Worm (Caenorhabditis elegans) whole organism, mixed stage, embryonic: ENCODE results near the gene C36C5.15.

ENCODE experiments used
- M03D4.4 ChIP-seq: sonication (generic microtip); optimal IDR thresholded peaks from 2 replicates; lab custom pipeline; 2017; ENCODE audit warnings: mild to moderate bottlenecking, missing genetic modification characterization, missing compliant biosample characterization
- bed-3 ChIP-seq: fragments of 200-800 bp; sonication (Bioruptor generic); optimal IDR thresholded peaks from 3 replicates; lab custom pipeline; 2018; ENCODE audit warnings: mild to moderate bottlenecking, missing genetic modification characterization, moderate library complexity, missing compliant biosample characterization
- blmp-1 ChIP-seq: fragments of 150-350 bp; optimal IDR thresholded peaks from 2 replicates; lab custom pipeline; 2014; ENCODE audit warnings: missing biosample characterization, missing genetic modification characterization
- ceh-39 ChIP-seq: fragments of 150-350 bp; optimal IDR thresholded peaks from 2 replicates; lab custom pipeline; 2014; ENCODE audit warnings: missing biosample characterization, missing genetic modification characterization
- ceh-43 ChIP-seq: fragments of 200-800 bp; sonication (Bioruptor generic); optimal IDR thresholded peaks from 2 replicates; lab custom pipeline; 2018; ENCODE audit warnings: mild to moderate bottlenecking, missing genetic modification characterization, moderate library complexity, missing compliant biosample characterization
- ceh-83 ChIP-seq: fragments of 200-800 bp; sonication (Bioruptor generic); optimal IDR thresholded peaks from 2 replicates; lab custom pipeline; 2018; ENCODE audit warnings: mild to moderate bottlenecking, missing genetic modification characterization, missing compliant biosample characterization
- ces-1 ChIP-seq: fragments of 150-350 bp; optimal IDR thresholded peaks from 2 replicates; lab custom pipeline; 2014; ENCODE audit warnings: missing biosample characterization, missing genetic modification reagents, missing genetic modification characterization
- cnd-1 ChIP-seq: fragments of 200-800 bp; sonication (Bioruptor generic); optimal IDR thresholded peaks from 2 replicates; lab custom pipeline; 2018; ENCODE audit warnings: mild to moderate bottlenecking, missing genetic modification characterization, missing compliant biosample characterization
- drap-1 ChIP-seq: fragments of 200-800 bp; sonication (Bioruptor generic); optimal IDR thresholded peaks from 3 replicates; lab custom pipeline; 2018; ENCODE audit warnings: mild to moderate bottlenecking, missing genetic modification characterization, missing compliant biosample characterization
- elt-1 ChIP-seq: sonication (generic microtip); optimal IDR thresholded peaks from 2 replicates; lab custom pipeline; 2017; ENCODE audit warnings: missing genetic modification characterization, mild to moderate bottlenecking, missing compliant biosample characterization, antibody characterized with exemption, moderate library complexity, borderline replicate concordance; ENCODE audit not compliant: insufficient read depth
- elt-3 ChIP-seq: fragments of 150-350 bp; optimal IDR thresholded peaks from 2 replicates; lab custom pipeline; 2014; ENCODE audit warnings: missing biosample characterization, missing genetic modification characterization
- ham-2 ChIP-seq: fragments of 200-800 bp; sonication (Bioruptor generic); optimal IDR thresholded peaks from 2 replicates; lab custom pipeline; 2018; ENCODE audit warnings: mild to moderate bottlenecking, missing genetic modification characterization, missing compliant biosample characterization
- hlh-1 ChIP-seq: fragments of 150-350 bp; optimal IDR thresholded peaks from 2 replicates; lab custom pipeline; 2014; ENCODE audit warnings: missing biosample characterization, missing genetic modification reagents, missing genetic modification characterization
- lin-13 ChIP-seq: fragments of 150-350 bp; optimal IDR thresholded peaks from 2 replicates; lab custom pipeline; 2014; ENCODE audit warnings: missing biosample characterization, missing genetic modification characterization
- lin-32 ChIP-seq: fragments of 200-800 bp; sonication (Bioruptor generic); optimal IDR thresholded peaks from 2 replicates; lab custom pipeline; 2018; ENCODE audit warnings: mild to moderate bottlenecking, missing genetic modification characterization, missing compliant biosample characterization
- lsy-2 ChIP-seq: fragments of 150-350 bp; optimal IDR thresholded peaks from 2 replicates; lab custom pipeline; 2014; ENCODE audit warnings: missing biosample characterization, missing genetic modification characterization
- mab-5 ChIP-seq: fragments of 150-350 bp; optimal IDR thresholded peaks from 2 replicates; lab custom pipeline; 2014; ENCODE audit warnings: missing biosample characterization, missing genetic modification characterization
- mep-1 ChIP-seq: fragments of 150-350 bp; optimal IDR thresholded peaks from 2 replicates; lab custom pipeline; 2017; ENCODE audit warnings: missing biosample characterization, missing genetic modification reagents, missing genetic modification characterization, inconsistent platforms
- mls-2 ChIP-seq: sonication (generic microtip); optimal IDR thresholded peaks from 2 replicates; lab custom pipeline; 2016; ENCODE audit warnings: mild to moderate bottlenecking, missing genetic modification characterization, moderate library complexity, missing compliant biosample characterization
- nhr-12 ChIP-seq: fragments of 150-350 bp; optimal IDR thresholded peaks from 2 replicates; lab custom pipeline; 2014; ENCODE audit warnings: missing biosample characterization, missing genetic modification characterization
- nhr-2 ChIP-seq: fragments of 150-350 bp; optimal IDR thresholded peaks from 2 replicates; lab custom pipeline; 2014; ENCODE audit warnings: missing biosample characterization, missing genetic modification characterization
- nhr-237 ChIP-seq: fragments of 150-350 bp; optimal IDR thresholded peaks from 2 replicates; lab custom pipeline; 2014; ENCODE audit warnings: missing biosample characterization, missing genetic modification characterization
- nhr-28 ChIP-seq: fragments of 150-350 bp; optimal IDR thresholded peaks from 2 replicates; lab custom pipeline; 2014; ENCODE audit warnings: missing biosample characterization, missing genetic modification characterization
- pha-4 ChIP-seq: fragments of 150-350 bp; optimal IDR thresholded peaks from 2 replicates; lab custom pipeline; 2018; ENCODE audit warnings: missing biosample characterization, missing genetic modification reagents, missing genetic modification characterization
- sem-2 ChIP-seq: fragments of 200-800 bp; sonication (Bioruptor generic); optimal IDR thresholded peaks from 2 replicates; lab custom pipeline; 2018; ENCODE audit warnings: mild to moderate bottlenecking, missing genetic modification characterization, missing compliant biosample characterization
- snpc-4 ChIP-seq: fragments of 150-350 bp; optimal IDR thresholded peaks from 2 replicates; lab custom pipeline; 2014; ENCODE audit warnings: missing biosample characterization, missing genetic modification characterization
- sptf-1 ChIP-seq: sonication (generic microtip); optimal IDR thresholded peaks from 2 replicates; lab custom pipeline; 2017; ENCODE audit warnings: mild to moderate bottlenecking, missing genetic modification characterization, moderate library complexity, missing compliant biosample characterization
- unc-120 ChIP-seq: sonication (generic microtip); optimal IDR thresholded peaks from 2 replicates; lab custom pipeline; 2017; ENCODE audit warnings: missing genetic modification characterization, missing compliant biosample characterization; ENCODE audit not compliant: poor library complexity, severe bottlenecking
- unc-39 ChIP-seq: fragments of 150-350 bp; optimal IDR thresholded peaks from 2 replicates; lab custom pipeline; 2014; ENCODE audit warnings: missing biosample characterization, missing genetic modification characterization
- unc-62 ChIP-seq: fragments of 150-350 bp; optimal IDR thresholded peaks from 2 replicates; lab custom pipeline; 2014; ENCODE audit warnings: missing biosample characterization, missing genetic modification reagents, missing genetic modification characterization
- zip-8 ChIP-seq: fragments of 150-350 bp; optimal IDR thresholded peaks from 2 replicates; lab custom pipeline; 2014; ENCODE audit warnings: missing biosample characterization, missing genetic modification characterization
- ztf-11 ChIP-seq: fragments of 150-350 bp; optimal IDR thresholded peaks from 2 replicates; lab custom pipeline; 2014; ENCODE audit warnings: missing biosample characterization, missing genetic modification characterization

C36C5.15 gene

DNA sequence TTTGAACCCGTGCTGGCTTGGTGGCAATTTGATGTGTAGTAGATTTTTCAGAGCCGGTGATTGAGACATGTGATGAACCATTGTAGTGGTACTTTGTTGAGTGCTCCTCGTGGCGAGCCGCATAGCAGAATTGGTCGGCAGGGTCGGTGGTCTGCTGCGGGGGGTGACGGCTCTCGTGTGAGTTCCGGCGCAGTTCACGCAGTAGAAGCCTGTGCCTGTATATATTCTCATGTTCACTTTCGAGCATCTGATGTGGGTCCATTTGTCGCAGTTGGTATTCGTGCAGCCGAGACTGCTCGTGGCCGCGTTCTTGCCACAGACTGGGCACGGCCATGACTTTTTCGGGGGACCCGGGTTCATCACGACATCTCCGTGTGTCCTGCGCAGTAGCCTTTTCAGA, 6.3 kb downstream of the C36C5.15 start:
- no peak for TF ChIP-seq hlh-1 (tag; lab: Kevin White, UChicago)
- no peak for TF ChIP-seq sem-2 (GFP tag; lab: Kevin White, UChicago)
- TF ChIP-seq cnd-1, result no peak
- no peak for TF ChIP-seq ces-1 (GFP tag; lab: Kevin White, UChicago)
- no peak for TF ChIP-seq sptf-1
- no peak for TF ChIP-seq mls-2
- no peak for TF ChIP-seq unc-120 (tag; lab: Kevin White, UChicago)
- TF ChIP-seq lin-32, result no peak
- TF ChIP-seq ztf-11, result no peak
- no peak for TF ChIP-seq M03D4.4 (tag; lab: Kevin White, UChicago)
- TF ChIP-seq ham-2 (GFP tag; lab: Kevin White, UChicago), result no peak
- no peak for TF ChIP-seq ceh-43 (GFP tag; lab: Kevin White, UChicago)
- TF ChIP-seq drap-1 (GFP tag; lab: Kevin White, UChicago), result no peak
- TF ChIP-seq pha-4 (tag; lab: Kevin White, UChicago), result no peak
- no peak for TF ChIP-seq snpc-4 (tag; lab: Kevin White, UChicago)
- no peak for TF ChIP-seq nhr-2
- no peak for TF ChIP-seq mab-5
- TF ChIP-seq elt-3 (tag; lab: Kevin White, UChicago), result no peak
- TF ChIP-seq ceh-39 (tag; lab: Kevin White, UChicago), result no peak
- no peak for TF ChIP-seq nhr-12 (tag; lab: Kevin White, UChicago)

- TF ChIP-seq blmp-1 (no peak), elt-1 (tag; lab: Kevin White, UChicago) (no peak), hlh-1 (tag; lab: Kevin White, UChicago) (no peak), sptf-1 (no peak), snpc-4 (tag; lab: Kevin White, UChicago) (no peak), drap-1 (GFP tag; lab: Kevin White, UChicago) (no peak), mab-5 (no peak), cnd-1 (no peak), lsy-2 (tag; lab: Kevin White, UChicago) (no peak), nhr-2 (no peak), lin-13 (tag; lab: Kevin White, UChicago) (no peak), zip-8 (tag; lab: Kevin White, UChicago) (no peak), nhr-237 (tag; lab: Kevin White, UChicago) (no peak), bed-3 (GFP tag; lab: Kevin White, UChicago) (no peak), nhr-12 (tag; lab: Kevin White, UChicago) (no peak), ztf-11 (no peak), unc-120 (tag; lab: Kevin White, UChicago) (no peak)
Measured at ce11 chrV:3159252-3159651, 9.3 kb downstream of the C36C5.15 start, which contains the start of gene C36C5.12. TSS of gene C36C5.12 (minus strand) at chrV:3159352.

DNA sequence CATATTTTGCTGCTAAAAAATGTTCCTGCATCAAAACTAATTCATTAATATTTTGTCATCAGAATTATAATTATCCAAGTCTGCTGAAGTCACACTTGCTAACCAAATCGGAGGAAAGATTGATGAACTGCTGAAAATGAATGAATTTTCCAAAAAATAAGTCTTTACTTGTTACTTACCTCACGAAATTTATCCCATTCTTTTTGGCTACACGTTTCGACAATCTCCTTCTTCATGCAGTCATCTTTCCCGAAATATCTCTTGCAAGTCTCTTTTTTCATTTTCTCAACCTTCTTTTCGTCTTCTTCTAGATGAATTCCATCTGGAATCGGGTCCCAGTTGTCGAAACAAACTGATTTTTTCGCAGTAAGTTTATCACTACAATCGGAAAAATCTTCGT, 10.2 kb downstream of the C36C5.15 start:
- no peak for TF ChIP-seq unc-39
- no peak for TF ChIP-seq ham-2 (GFP tag; lab: Kevin White, UChicago)
- no peak for TF ChIP-seq hlh-1 (tag; lab: Kevin White, UChicago)
- no peak for TF ChIP-seq nhr-12 (tag; lab: Kevin White, UChicago)
- no peak for TF ChIP-seq lin-32
- TF ChIP-seq elt-1 (tag; lab: Kevin White, UChicago), result no peak
- no peak for TF ChIP-seq unc-62 (GFP tag; lab: Kevin White, UChicago)
- no peak for TF ChIP-seq blmp-1
- no peak for TF ChIP-seq zip-8 (tag; lab: Kevin White, UChicago)
- TF ChIP-seq sptf-1, result no peak
- TF ChIP-seq mep-1, result no peak
- TF ChIP-seq drap-1 (GFP tag; lab: Kevin White, UChicago), result no peak
- no peak for TF ChIP-seq nhr-28 (tag; lab: Kevin White, UChicago)
- no peak for TF ChIP-seq snpc-4 (tag; lab: Kevin White, UChicago)
- TF ChIP-seq lin-13 (tag; lab: Kevin White, UChicago), result no peak

- no peak for TF ChIP-seq ceh-83 (GFP tag; lab: Kevin White, UChicago)
Measured at ce11 chrV:3156786-3157185, 11.8 kb downstream of the C36C5.15 start, which contains the start of gene exh-1. TSS of gene exh-1 (plus strand) at chrV:3157086.

DNA sequence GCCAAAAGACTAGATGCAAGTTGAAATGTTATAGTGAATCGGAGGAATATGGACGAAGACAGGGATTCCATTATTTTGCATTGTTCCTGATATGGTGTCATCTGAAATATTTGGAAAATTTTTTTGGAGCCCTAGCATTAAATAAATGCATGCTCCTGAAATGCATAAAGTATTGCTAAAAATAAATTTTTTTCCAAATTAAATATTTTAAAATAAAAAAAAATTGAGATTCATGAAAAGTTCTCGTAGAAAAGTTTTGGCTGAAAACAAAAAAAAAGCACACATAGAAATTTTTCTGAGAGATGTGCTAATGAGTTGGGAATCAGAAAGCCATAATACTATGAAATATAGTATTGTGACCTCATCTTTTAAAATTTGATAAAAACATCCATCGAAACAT, 13.5 kb downstream of the C36C5.15 start, which contains the start of gene srab-7:
TSS of gene srab-7 (minus strand) at position 101 of the 400 bp plus-strand sequence.
- TF ChIP-seq nhr-237 (tag; lab: Kevin White, UChicago) (no peak), ceh-39 (tag; lab: Kevin White, UChicago) (no peak), snpc-4 (tag; lab: Kevin White, UChicago) (no peak)
